Fruit fly (Drosophila melanogaster) S2 (cell line): ENCODE data around the gene CG1532.

Experiments used
- CG8478 ChIP-seq: fragments of >200 bp; optimal IDR thresholded peaks from 2 replicates; lab custom pipeline; 2018
- CTCF ChIP-seq, 2 experiments: fragments of >200 bp; optimal IDR thresholded peaks; 2 replicates each; lab custom pipeline; 2018

dm6 chrX:21044278-21044830, 16.2 kb upstream of the CG1532 start:
- TF ChIP-seq CG8478 (lab: Kevin White, UChicago) = no peak
- TF ChIP-seq CTCF (optimal IDR thresholded peaks at IDR 0.05; lab: Kevin White, UChicago) = no peak
